Fruit fly (Drosophila melanogaster) whole organism, embryonic: ENCODE data around the gene PIG-Q.

Experiments used
- Adf1 ChIP-seq: fragments of 200-800 bp; sonication (Bioruptor generic); IDR thresholded peaks from 2 replicates; pipeline ENCODE4 v1.3.6; 2022; ENCODE audit warnings: missing biosample characterization, missing genetic modification characterization
- Awh ChIP-seq: fragments of 200-800 bp; sonication (Bioruptor generic); IDR thresholded peaks from 2 replicates; pipeline ENCODE4, ENCODE4 v1.3.6; 2022; ENCODE audit warnings: missing biosample characterization, missing genetic modification characterization
- BEAF-32 ChIP-seq: fragments of 200-800 bp; sonication (Bioruptor generic); optimal IDR thresholded peaks from 3 replicates; lab custom pipeline; 2017; ENCODE audit warnings: missing biosample characterization, missing genetic modification characterization, mild to moderate bottlenecking, moderate library complexity, missing genetic modification reagents
- CG1024 ChIP-seq: fragments of 200-800 bp; sonication (Bioruptor generic); IDR thresholded peaks from 2 replicates; pipeline ENCODE4 v1.3.6; 2022; ENCODE audit warnings: missing biosample characterization, missing genetic modification characterization
- CG11085 ChIP-seq: fragments of 200-800 bp; sonication (Bioruptor generic); IDR thresholded peaks from 2 replicates; pipeline ENCODE4 v1.3.6; 2022; ENCODE audit warnings: missing biosample characterization, missing genetic modification characterization
- CG11398 ChIP-seq: fragments of 200-800 bp; sonication (Bioruptor generic); optimal IDR thresholded peaks from 2 replicates; lab custom pipeline; 2016; ENCODE audit warnings: missing biosample characterization, missing genetic modification characterization
- CG12659 ChIP-seq: fragments of 200-800 bp; sonication (Bioruptor generic); optimal IDR thresholded peaks from 3 replicates; lab custom pipeline; 2017; ENCODE audit warnings: mild to moderate bottlenecking, missing biosample characterization, missing genetic modification reagents, missing genetic modification characterization
- CG13287 ChIP-seq: fragments of 200-800 bp; sonication (Bioruptor generic); IDR thresholded peaks from 2 replicates; pipeline ENCODE4 v1.3.6; 2022; ENCODE audit warnings: missing biosample characterization, missing genetic modification characterization; ENCODE audit not compliant: partially characterized antibody
- CG14710 ChIP-seq: fragments of 200-800 bp; sonication (Bioruptor generic); optimal IDR thresholded peaks from 3 replicates; lab custom pipeline; 2019; ENCODE audit warnings: missing biosample characterization, mild to moderate bottlenecking, missing genetic modification characterization, moderate library complexity
- CG15514 ChIP-seq: fragments of 200-800 bp; sonication (Bioruptor generic); optimal IDR thresholded peaks from 3 replicates; lab custom pipeline; 2017; ENCODE audit warnings: missing biosample characterization, missing genetic modification characterization, mild to moderate bottlenecking, moderate library complexity, missing genetic modification reagents
- CG1603 ChIP-seq: fragments of 200-800 bp; sonication (Bioruptor generic); optimal IDR thresholded peaks from 2 replicates; lab custom pipeline; 2019; ENCODE audit warnings: missing biosample characterization, mild to moderate bottlenecking, missing genetic modification characterization, moderate library complexity
- CG16813 ChIP-seq: fragments of 200-800 bp; sonication (Bioruptor generic); IDR thresholded peaks from 3 replicates; pipeline ENCODE4 v1.3.6; 2022; ENCODE audit warnings: missing biosample characterization, missing genetic modification characterization; ENCODE audit not compliant: partially characterized antibody
- CG17186 ChIP-seq: fragments of 200-800 bp; sonication (Bioruptor generic); optimal IDR thresholded peaks from 3 replicates; lab custom pipeline; 2017; ENCODE audit warnings: missing biosample characterization, missing genetic modification reagents, missing genetic modification characterization
- CG2129 ChIP-seq: fragments of 200-800 bp; sonication (Bioruptor generic); IDR thresholded peaks from 2 replicates; pipeline ENCODE4 v1.3.6; 2022; ENCODE audit warnings: missing biosample characterization, missing genetic modification characterization; ENCODE audit not compliant: partially characterized antibody
- CG30020 ChIP-seq: fragments of 200-800 bp; optimal IDR thresholded peaks from 2 replicates; lab custom pipeline; 2019; ENCODE audit warnings: missing biosample characterization, mild to moderate bottlenecking, missing genetic modification characterization, moderate library complexity
- CG34224 ChIP-seq: fragments of 200-800 bp; sonication (Bioruptor generic); IDR thresholded peaks from 3 replicates; pipeline ENCODE4 v1.3.6; 2022; ENCODE audit warnings: missing biosample characterization, missing genetic modification characterization; ENCODE audit not compliant: partially characterized antibody
- CG3847 ChIP-seq: fragments of 200-800 bp; sonication (Bioruptor generic); IDR thresholded peaks from 2 replicates; pipeline ENCODE4 v1.3.6; 2022; ENCODE audit warnings: missing biosample characterization, missing genetic modification characterization
- CG42726 ChIP-seq: fragments of 200-800 bp; sonication (Bioruptor generic); IDR thresholded peaks from 2 replicates; pipeline ENCODE4 v1.3.6; 2022; ENCODE audit warnings: missing biosample characterization, missing genetic modification characterization; ENCODE audit not compliant: partially characterized antibody
- CG4282 ChIP-seq: fragments of 200-800 bp; sonication (Bioruptor generic); optimal IDR thresholded peaks from 2 replicates; lab custom pipeline; 2016; ENCODE audit warnings: missing biosample characterization, missing genetic modification characterization
- CG4617 ChIP-seq: fragments of 200-800 bp; sonication (Bioruptor generic); optimal IDR thresholded peaks from 3 replicates; lab custom pipeline; 2016; ENCODE audit warnings: missing biosample characterization, missing genetic modification characterization, borderline replicate concordance
- CG7745 ChIP-seq: fragments of 200-800 bp; sonication (Bioruptor generic); optimal IDR thresholded peaks from 2 replicates; lab custom pipeline; 2018; ENCODE audit warnings: missing biosample characterization, mild to moderate bottlenecking, missing genetic modification characterization, moderate library complexity
- CoRest ChIP-seq: fragments of 200-800 bp; sonication (Bioruptor generic); optimal IDR thresholded peaks from 3 replicates; lab custom pipeline; 2018; ENCODE audit warnings: missing biosample characterization, mild to moderate bottlenecking, missing genetic modification characterization, moderate library complexity
- Dll ChIP-seq: fragments of 200-800 bp; sonication (Bioruptor generic); IDR thresholded peaks from 4 replicates; pipeline ENCODE4 v1.3.6; 2022; ENCODE audit warnings: missing biosample characterization, missing genetic modification characterization; ENCODE audit not compliant: partially characterized antibody
- Dp ChIP-seq: fragments of 200-800 bp; sonication (Bioruptor generic); optimal IDR thresholded peaks from 2 replicates; lab custom pipeline; 2018; ENCODE audit warnings: missing biosample characterization, mild to moderate bottlenecking, missing genetic modification characterization, moderate library complexity
- E2f2 ChIP-seq: fragments of 200-800 bp; sonication (Bioruptor generic); IDR thresholded peaks from 2 replicates; pipeline ENCODE4 v1.3.6; 2022; ENCODE audit warnings: missing biosample characterization, missing genetic modification characterization
- Fer1 ChIP-seq: fragments of 200-800 bp; sonication (Bioruptor generic); optimal IDR thresholded peaks from 2 replicates; lab custom pipeline; 2017; ENCODE audit warnings: missing biosample characterization, mild to moderate bottlenecking, missing genetic modification characterization
- HmgZ ChIP-seq: fragments of 200-800 bp; sonication (Bioruptor generic); optimal IDR thresholded peaks from 2 replicates; lab custom pipeline; 2018; ENCODE audit warnings: missing biosample characterization, mild to moderate bottlenecking, missing genetic modification characterization
- Myb ChIP-seq: fragments of 200-800 bp; sonication (Bioruptor generic); optimal IDR thresholded peaks from 2 replicates; lab custom pipeline; 2016; ENCODE audit warnings: missing biosample characterization, missing genetic modification characterization
- NFAT ChIP-seq: fragments of 200-800 bp; sonication (Bioruptor generic); IDR thresholded peaks from 2 replicates; pipeline ENCODE4 v1.3.6; 2022; ENCODE audit warnings: missing biosample characterization, missing genetic modification characterization
- Nf-YC ChIP-seq: fragments of 200-800 bp; optimal IDR thresholded peaks from 3 replicates; lab custom pipeline; 2019; ENCODE audit warnings: missing biosample characterization, mild to moderate bottlenecking, missing genetic modification characterization, moderate library complexity
- Opbp ChIP-seq: fragments of 200-800 bp; sonication (Bioruptor generic); IDR thresholded peaks from 3 replicates; pipeline ENCODE4 v1.3.6; 2022; ENCODE audit warnings: missing biosample characterization, missing genetic modification characterization; ENCODE audit not compliant: partially characterized antibody
- Scr ChIP-seq: fragments of 200-800 bp; sonication (Bioruptor generic); IDR thresholded peaks from 2 replicates; pipeline ENCODE4 v1.3.6; 2022; ENCODE audit warnings: missing biosample characterization, missing genetic modification characterization; ENCODE audit not compliant: partially characterized antibody
- Sin3A ChIP-seq: fragments of >200 bp; optimal IDR thresholded peaks from 2 replicates; lab custom pipeline; 2018
- amos ChIP-seq: fragments of 200-800 bp; sonication (Bioruptor generic); IDR thresholded peaks from 2 replicates; pipeline ENCODE4 v1.3.6; 2022; ENCODE audit warnings: missing biosample characterization, missing genetic modification characterization; ENCODE audit not compliant: partially characterized antibody
- ato ChIP-seq: fragments of 200-800 bp; sonication (Bioruptor generic); IDR thresholded peaks from 2 replicates; pipeline ENCODE4 v1.3.6; 2022; ENCODE audit warnings: missing biosample characterization, missing genetic modification characterization; ENCODE audit not compliant: partially characterized antibody
- bbx ChIP-seq: fragments of 200-800 bp; sonication (Bioruptor generic); IDR thresholded peaks from 2 replicates; pipeline ENCODE4 v1.3.6; 2022; ENCODE audit warnings: missing biosample characterization, missing genetic modification characterization; ENCODE audit not compliant: partially characterized antibody
- chif ChIP-seq, 2 experiments: fragments of 200-800 bp; sonication (Bioruptor generic); optimal IDR thresholded peaks; 3 replicates each; lab custom pipeline; 2016; ENCODE audit warnings: missing biosample characterization in 2 of 2, missing genetic modification characterization in 2 of 2
- ems ChIP-seq: fragments of 200-800 bp; sonication (Bioruptor generic); optimal IDR thresholded peaks from 3 replicates; lab custom pipeline; 2016; ENCODE audit warnings: missing biosample characterization, missing genetic modification characterization
- insv ChIP-seq, 2 experiments: fragments of 200-800 bp; sonication (Bioruptor generic); optimal IDR thresholded peaks; 3 replicates each; lab custom pipeline; 2016 to 2018; ENCODE audit warnings: missing biosample characterization in 2 of 2, missing genetic modification characterization in 2 of 2
- knrl ChIP-seq: fragments of 200-800 bp; sonication (Bioruptor generic); IDR thresholded peaks from 3 replicates; pipeline ENCODE4 v1.3.6; 2022; ENCODE audit warnings: missing biosample characterization, missing genetic modification characterization; ENCODE audit not compliant: partially characterized antibody
- rib ChIP-seq: fragments of 200-800 bp; sonication (Bioruptor generic); IDR thresholded peaks from 2 replicates; pipeline ENCODE4 v1.3.6; 2022; ENCODE audit warnings: missing biosample characterization, missing genetic modification characterization
- sna ChIP-seq: fragments of 200-800 bp; sonication (Bioruptor generic); IDR thresholded peaks from 2 replicates; pipeline ENCODE4 v1.3.6; 2022; ENCODE audit warnings: missing biosample characterization, missing genetic modification characterization; ENCODE audit not compliant: partially characterized antibody
- sqz ChIP-seq: fragments of 200-800 bp; sonication (Bioruptor generic); optimal IDR thresholded peaks from 3 replicates; lab custom pipeline; 2018; ENCODE audit warnings: missing biosample characterization, mild to moderate bottlenecking, missing genetic modification characterization
- sug ChIP-seq: fragments of 200-800 bp; optimal IDR thresholded peaks from 2 replicates; lab custom pipeline; 2019; ENCODE audit warnings: missing biosample characterization, mild to moderate bottlenecking, missing genetic modification characterization, moderate library complexity
- unc-4 ChIP-seq: fragments of 200-800 bp; sonication (Bioruptor generic); IDR thresholded peaks from 2 replicates; pipeline ENCODE4 v1.3.6; 2022; ENCODE audit warnings: missing biosample characterization, missing genetic modification characterization; ENCODE audit not compliant: partially characterized antibody
- vnd ChIP-seq: fragments of 200-800 bp; sonication (Bioruptor generic); IDR thresholded peaks from 3 replicates; pipeline ENCODE4 v1.3.6; 2022; ENCODE audit warnings: missing biosample characterization, missing genetic modification characterization; ENCODE audit not compliant: partially characterized antibody
- vvl ChIP-seq: fragments of 200-800 bp; sonication (Bioruptor generic); IDR thresholded peaks from 2 replicates; pipeline ENCODE4 v1.3.6; 2022; ENCODE audit warnings: missing biosample characterization, missing genetic modification characterization
- yki ChIP-seq: fragments of >200 bp; optimal IDR thresholded peaks from 3 replicates; lab custom pipeline; 2018

The PIG-Q gene

dm6 chrX:16323063-16323462, 35.9 kb upstream of the PIG-Q start, which contains the start of the genes CG9917 and CG32579 (continued):
- TF ChIP-seq CG17186 (GFP tag; lab: Kevin White, UChicago) (peak; percentile 20), CG2129 (GFP tag; lab: Robert Waterston, UW) (peak; percentile 35; the same call in 1 of the 2 replicates), Myb (GFP tag; lab: Kevin White, UChicago) (peak; percentile 0), Fer1 (GFP tag; lab: Kevin White, UChicago) (peak; percentile 13), Opbp (peak; percentile 89; the same call in 2 of the 3 replicates), CG3847 (GFP tag; lab: Robert Waterston, UW) (0 out of 2 replicates have a peak, but pooled peaks have one; percentile 19), sqz (GFP tag; lab: Kevin White, UChicago) (no peak), CoRest (tag; lab: Kevin White, UChicago) (peak; percentile 10), yki (no peak), HmgZ (tag; lab: Kevin White, UChicago) (peak; percentile 67), CG4282 (no peak), CG11085 (no peak), Sin3A (lab: Kevin White, UChicago) (peak; percentile 32), vvl (GFP tag; lab: Robert Waterston, UW) (peak; percentile 47; the same call in 1 of the 2 replicates), CG30020 (peak; percentile 28), CG15514 (peak; percentile 99), CG14710 (tag; lab: Kevin White, UChicago) (peak; percentile 5), sna (GFP tag; lab: Robert Waterston, UW) (peak; percentile 63), sug (peak; percentile 7), Nf-YC (tag; lab: Kevin White, UChicago) (no peak), bbx (peak; percentile 90), chif (GFP tag; optimal IDR thresholded peaks at IDR 0.05; lab: Kevin White, UChicago) (no peak), BEAF-32 (GFP tag; lab: Kevin White, UChicago) (peak; percentile 76), knrl (GFP tag; lab: Robert Waterston, UW) (peak; percentile 76), CG4617 (GFP tag; lab: Kevin White, UChicago) (peak; percentile 28), NFAT (GFP tag; lab: Robert Waterston, UW) (peak; percentile 34; the same call in 1 of the 2 replicates), Awh (GFP tag; lab: Robert Waterston, UW) (no peak), amos (GFP tag; lab: Robert Waterston, UW) (peak; percentile 86), rib (GFP tag; lab: Robert Waterston, UW) (no peak), E2f2 (GFP tag; lab: Robert Waterston, UW) (peak; percentile 66), unc-4 (GFP tag; lab: Robert Waterston, UW) (peak; percentile 78), ems (no peak), CG1024 (no peak), Scr (GFP tag; lab: Robert Waterston, UW) (peak; percentile 78), Dll (peak; percentile 77), CG11398 (GFP tag; lab: Kevin White, UChicago) (no peak), CG16813 (GFP tag; lab: Robert Waterston, UW) (peak; percentile 80), vnd (GFP tag; lab: Robert Waterston, UW) (peak; percentile 65; the same call in 2 of the 3 replicates), Dp (GFP tag; lab: Kevin White, UChicago) (peak; percentile 62), insv (GFP tag; optimal IDR thresholded peaks at IDR 0.05; lab: Kevin White, UChicago) (peak; percentile 86 to 97), CG34224 (GFP tag; lab: Robert Waterston, UW) (peak; percentile 81), CG1603 (tag; lab: Kevin White, UChicago) (peak; percentile 25), CG12659 (GFP tag; lab: Kevin White, UChicago) (peak; percentile 56), ato (peak; percentile 81), CG42726 (peak; percentile 72; the same call in 1 of the 2 replicates), CG13287 (GFP tag; lab: Robert Waterston, UW) (peak; percentile 85), Adf1 (GFP tag; lab: Robert Waterston, UW) (peak; percentile 15; the same call in 1 of the 2 replicates), CG7745 (tag; lab: Kevin White, UChicago) (peak; percentile 100)
